Fruit fly (Drosophila melanogaster): ENCODE results near the gene ATPsynCF6.

Gene ATPsynCF6

dm6 chr3R:23346893-23347396 lies 8.9 kb downstream of the ATPsynCF6 start:
- TF ChIP-seq cnc (optimal IDR thresholded peaks at IDR 0.05) = no peak
- no peak for TF ChIP-seq Clk (GFP tag; optimal IDR thresholded peaks at IDR 0.05)
- no peak for TF ChIP-seq CG1620 (GFP tag; optimal IDR thresholded peaks at IDR 0.05)
- no peak for TF ChIP-seq CG7101 (tag; optimal IDR thresholded peaks at IDR 0.05)

dm6 chr3R:23346007-23346681 lies 9.7 kb downstream of the ATPsynCF6 start, which contains the start of gene pnt:
Gene pnt (minus strand): TSS chr3R:23346167.
- no peak for TF ChIP-seq CG33017 (tag; optimal IDR thresholded peaks at IDR 0.05)
- peak; percentile 95 for TF ChIP-seq cic (GFP tag; optimal IDR thresholded peaks at IDR 0.05)
- TF ChIP-seq toe (GFP tag; optimal IDR thresholded peaks at IDR 0.05) = no peak
- peak; percentile 30 for TF ChIP-seq tj (GFP tag; optimal IDR thresholded peaks at IDR 0.05)

DNA sequence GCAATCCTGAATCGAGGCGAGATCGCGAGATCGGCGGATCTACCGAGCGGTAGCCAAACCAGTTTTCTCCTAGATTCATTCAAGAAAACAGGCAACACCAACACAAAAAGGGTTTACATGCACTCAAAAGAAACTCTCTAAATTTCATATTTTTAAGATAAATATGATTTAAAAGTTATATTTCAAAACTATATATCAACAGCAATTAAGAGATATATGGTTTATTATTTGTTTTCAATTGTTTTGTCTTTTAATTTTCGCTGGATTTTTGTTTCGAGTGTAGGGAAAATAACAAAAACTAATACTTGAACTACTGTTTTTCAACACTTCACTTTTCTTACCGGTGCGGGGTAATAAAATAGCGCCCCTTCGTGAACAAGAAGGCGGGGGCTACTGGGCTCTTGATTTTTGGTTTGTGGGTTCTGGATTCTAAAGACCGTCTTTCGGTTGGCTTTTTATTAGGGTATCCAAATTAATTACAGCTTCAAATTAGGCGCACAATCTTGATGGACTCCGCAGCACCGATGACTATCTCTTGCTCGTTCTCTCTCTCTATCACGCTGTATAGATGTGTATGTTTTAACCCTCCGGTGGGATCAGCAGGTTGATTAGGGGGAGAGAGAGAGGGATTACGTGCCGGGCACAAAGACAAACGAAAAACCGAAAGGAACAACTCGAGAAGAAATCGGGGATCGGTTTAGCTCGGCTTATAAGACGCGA lies 10.6 kb downstream of the ATPsynCF6 start:
- TF ChIP-seq ovo (GFP tag; optimal IDR thresholded peaks at IDR 0.05) = no peak
- no peak for TF ChIP-seq Mnt (GFP tag; optimal IDR thresholded peaks at IDR 0.05)
- TF ChIP-seq CG33017 (tag; optimal IDR thresholded peaks at IDR 0.05) = no peak
- no peak for TF ChIP-seq pad (GFP tag; optimal IDR thresholded peaks at IDR 0.05)
- TF ChIP-seq CG7101 (tag; optimal IDR thresholded peaks at IDR 0.05) = no peak
- no peak for TF ChIP-seq kay (GFP tag; ENCODE audit: borderline replicate concordance)
- no peak for TF ChIP-seq CG5204 (GFP tag; optimal IDR thresholded peaks at IDR 0.05)
- no peak for TF ChIP-seq CG14711 (tag; optimal IDR thresholded peaks at IDR 0.05)
- TF ChIP-seq toe (GFP tag; optimal IDR thresholded peaks at IDR 0.05) = no peak
- TF ChIP-seq Hr96 (GFP tag; optimal IDR thresholded peaks at IDR 0.05) = no peak
- TF ChIP-seq cnc (optimal IDR thresholded peaks at IDR 0.05) = no peak
- no peak for TF ChIP-seq CG7045 (GFP tag; optimal IDR thresholded peaks at IDR 0.05)
- no peak for TF ChIP-seq Clk (GFP tag; optimal IDR thresholded peaks at IDR 0.05)
- no peak for TF ChIP-seq Crg-1 (GFP tag; optimal IDR thresholded peaks at IDR 0.05)
- TF ChIP-seq CG11617 (GFP tag; optimal IDR thresholded peaks at IDR 0.05) = no peak

DNA sequence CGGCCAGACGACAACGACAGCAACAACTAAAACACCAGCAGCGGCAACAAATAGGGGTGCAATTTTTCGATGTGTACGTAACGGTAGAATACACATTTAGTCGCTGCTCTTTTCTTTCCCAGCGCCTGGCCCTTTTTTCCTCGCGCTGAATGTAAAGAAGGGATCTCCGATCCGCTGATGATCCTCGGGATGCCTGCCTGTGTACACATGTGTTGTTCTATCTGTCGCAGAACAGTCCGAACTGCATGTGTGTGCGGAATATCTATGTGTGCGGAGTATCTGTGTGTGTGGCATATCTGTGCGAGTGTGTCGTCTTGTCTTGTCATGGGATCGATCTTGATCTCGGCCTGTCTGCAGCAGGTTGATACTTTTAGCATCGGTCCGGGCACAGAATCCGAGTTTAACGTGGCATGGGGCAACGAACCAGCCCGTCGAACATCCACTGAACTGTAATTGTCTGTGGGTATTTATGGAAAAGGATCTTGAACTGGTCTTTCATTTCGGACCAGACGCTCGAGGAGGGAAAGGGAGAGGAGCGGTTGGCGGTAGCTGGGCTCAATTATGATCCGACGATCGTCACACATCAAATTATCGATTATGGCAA lies 12.1 kb downstream of the ATPsynCF6 start:
- no peak for TF ChIP-seq Clk (GFP tag; optimal IDR thresholded peaks at IDR 0.05)
- no peak for TF ChIP-seq kay (GFP tag; ENCODE audit: borderline replicate concordance)
- TF ChIP-seq CG11617 (GFP tag; optimal IDR thresholded peaks at IDR 0.05) = no peak
- no peak for TF ChIP-seq CG12768 (GFP tag; optimal IDR thresholded peaks at IDR 0.05)
- no peak for TF ChIP-seq bab1 (GFP tag; optimal IDR thresholded peaks at IDR 0.05)
- TF ChIP-seq pad (GFP tag; optimal IDR thresholded peaks at IDR 0.05) = no peak
- TF ChIP-seq CG5204 (GFP tag; optimal IDR thresholded peaks at IDR 0.05) = no peak
- no peak for TF ChIP-seq toe (GFP tag; optimal IDR thresholded peaks at IDR 0.05)
- no peak for TF ChIP-seq Crg-1 (GFP tag; optimal IDR thresholded peaks at IDR 0.05)
- TF ChIP-seq CG1620 (GFP tag; optimal IDR thresholded peaks at IDR 0.05) = no peak
- TF ChIP-seq cnc (optimal IDR thresholded peaks at IDR 0.05) = no peak
- TF ChIP-seq CG14711 (tag; optimal IDR thresholded peaks at IDR 0.05) = no peak
- no peak for TF ChIP-seq Mnt (GFP tag; optimal IDR thresholded peaks at IDR 0.05)
- no peak for TF ChIP-seq ovo (GFP tag; optimal IDR thresholded peaks at IDR 0.05)
- TF ChIP-seq CG7101 (tag; optimal IDR thresholded peaks at IDR 0.05) = no peak
- no peak for TF ChIP-seq CG33017 (tag; optimal IDR thresholded peaks at IDR 0.05)

DNA sequence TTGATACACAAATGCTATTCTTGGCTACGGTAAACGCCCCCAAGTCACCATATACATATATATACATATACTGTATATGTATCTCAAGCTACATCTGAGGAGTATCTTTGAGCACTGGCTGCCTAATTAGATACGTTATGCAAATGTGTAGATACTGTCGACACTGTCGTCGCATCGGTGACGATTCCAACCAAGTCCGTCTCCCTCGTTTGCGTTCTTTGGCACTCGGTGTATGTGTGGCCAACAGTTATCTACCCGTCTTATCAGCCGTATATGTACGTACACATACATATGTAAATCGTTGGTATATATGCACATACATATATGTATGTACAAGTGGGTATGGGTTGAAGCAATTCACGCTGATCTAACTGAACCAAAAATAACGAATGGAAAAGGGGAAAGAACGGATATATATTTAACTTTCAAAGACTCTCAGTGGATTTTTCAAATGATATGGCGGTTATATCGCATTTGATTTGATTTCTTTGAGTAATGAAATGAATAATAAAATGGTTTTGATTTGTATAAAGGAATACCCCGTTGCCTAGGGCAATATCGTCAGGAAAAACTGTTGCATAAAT lies 14.0 kb downstream of the ATPsynCF6 start:
- TF ChIP-seq cic (GFP tag; optimal IDR thresholded peaks at IDR 0.05) (peak; percentile 28), ovo (GFP tag; optimal IDR thresholded peaks at IDR 0.05) (no peak)

dm6 chr3R:23340621-23341020 lies 15.2 kb downstream of the ATPsynCF6 start:
- no peak for TF ChIP-seq tj (GFP tag; optimal IDR thresholded peaks at IDR 0.05)
- TF ChIP-seq Mnt (GFP tag; optimal IDR thresholded peaks at IDR 0.05) = no peak
- TF ChIP-seq CG1620 (GFP tag; optimal IDR thresholded peaks at IDR 0.05) = no peak
- no peak for TF ChIP-seq pad (GFP tag; optimal IDR thresholded peaks at IDR 0.05)
- no peak for TF ChIP-seq CG33017 (tag; optimal IDR thresholded peaks at IDR 0.05)
- TF ChIP-seq CG7101 (tag; optimal IDR thresholded peaks at IDR 0.05) = no peak

- TF ChIP-seq CG5204 (GFP tag; optimal IDR thresholded peaks at IDR 0.05) = no peak
- TF ChIP-seq Hr96 (GFP tag; optimal IDR thresholded peaks at IDR 0.05) = no peak
- peak; percentile 15 for TF ChIP-seq CG12768 (GFP tag; optimal IDR thresholded peaks at IDR 0.05)
- TF ChIP-seq pad (GFP tag; optimal IDR thresholded peaks at IDR 0.05) = no peak
- no peak for TF ChIP-seq toe (GFP tag; optimal IDR thresholded peaks at IDR 0.05)
- TF ChIP-seq bab1 (GFP tag; optimal IDR thresholded peaks at IDR 0.05) = no peak
- no peak for TF ChIP-seq Mnt (GFP tag; optimal IDR thresholded peaks at IDR 0.05)
- no peak for TF ChIP-seq CG14711 (tag; optimal IDR thresholded peaks at IDR 0.05)
Measured at dm6 chr3R:23338290-23338689, 17.6 kb downstream of the ATPsynCF6 start.

Measured in whole organism, adult.